Worm (Caenorhabditis elegans) whole organism, early embryonic: ENCODE measurements around the gene adm-4.

Source experiments
- B0310.2 ChIP-seq: sonication (generic microtip); optimal IDR thresholded peaks from 2 replicates; lab custom pipeline; 2016; ENCODE audit warnings: mild to moderate bottlenecking, missing genetic modification characterization, missing compliant biosample characterization
- F13C5.2 ChIP-seq: sonication (generic microtip); optimal IDR thresholded peaks from 2 replicates; lab custom pipeline; 2017; ENCODE audit warnings: mild to moderate bottlenecking, missing genetic modification characterization, inconsistent platforms, missing compliant biosample characterization
- aly-1 ChIP-seq: sonication (generic microtip); optimal IDR thresholded peaks from 2 replicates; lab custom pipeline; 2016; ENCODE audit warnings: missing genetic modification characterization, missing compliant biosample characterization
- ama-1 ChIP-seq: fragments of 150-350 bp; optimal IDR thresholded peaks from 2 replicates; lab custom pipeline; 2014
- ceh-13 ChIP-seq: fragments of 200-800 bp; sonication (Bioruptor generic); optimal IDR thresholded peaks from 2 replicates; lab custom pipeline; 2018; ENCODE audit warnings: mild to moderate bottlenecking, missing genetic modification characterization, missing compliant biosample characterization
- ceh-36 ChIP-seq: sonication (generic microtip); optimal IDR thresholded peaks from 2 replicates; lab custom pipeline; 2016; ENCODE audit warnings: missing genetic modification characterization, inconsistent platforms, missing compliant biosample characterization
- ets-7 ChIP-seq: sonication (generic microtip); optimal IDR thresholded peaks from 2 replicates; lab custom pipeline; 2016; ENCODE audit warnings: missing genotype, missing genetic modification characterization, missing compliant biosample characterization
- flt-1 ChIP-seq: fragments of 200-800 bp; sonication (Bioruptor generic); IDR thresholded peaks from 2 replicates; pipeline ENCODE4 v1.3.6; 2022; ENCODE audit warnings: missing genetic modification characterization, missing compliant biosample characterization
- hmbx-1 ChIP-seq: sonication (generic microtip); optimal IDR thresholded peaks from 2 replicates; lab custom pipeline; 2016; ENCODE audit warnings: mild to moderate bottlenecking, missing genetic modification characterization, missing compliant biosample characterization
- hmg-4 ChIP-seq: fragments of 200-800 bp; sonication (Bioruptor generic); optimal IDR thresholded peaks from 2 replicates; lab custom pipeline; 2018; ENCODE audit warnings: mild to moderate bottlenecking, missing genetic modification characterization, missing compliant biosample characterization
- hnd-1 ChIP-seq: sonication (generic microtip); optimal IDR thresholded peaks from 2 replicates; lab custom pipeline; 2016; ENCODE audit warnings: missing genetic modification characterization, missing compliant biosample characterization
- pes-1 ChIP-seq: fragments of 200-800 bp; sonication (Bioruptor generic); IDR thresholded peaks from 2 replicates; pipeline ENCODE4 v1.3.6; 2022; ENCODE audit warnings: missing genetic modification reagents, missing genetic modification characterization, missing compliant biosample characterization
- scrt-1 ChIP-seq: fragments of 200-800 bp; sonication (Bioruptor generic); IDR thresholded peaks from 2 replicates; pipeline ENCODE4 v1.3.6; 2022; ENCODE audit warnings: missing genetic modification characterization, missing compliant biosample characterization
- sea-1 ChIP-seq: fragments of 200-800 bp; sonication (Bioruptor generic); conservative IDR thresholded peaks from 2 replicates; pipeline ENCODE4 v1.3.6; 2022; ENCODE audit warnings: missing genetic modification characterization, missing compliant biosample characterization
- tbx-11 ChIP-seq: fragments of 200-800 bp; sonication (Bioruptor generic); IDR thresholded peaks from 2 replicates; pipeline ENCODE4 v1.3.6; 2022; ENCODE audit warnings: missing genetic modification characterization, missing compliant biosample characterization
- tbx-37 ChIP-seq: fragments of 200-800 bp; sonication (Bioruptor generic); conservative IDR thresholded peaks from 2 replicates; pipeline ENCODE4 v1.3.6; 2022; ENCODE audit warnings: missing genetic modification reagents, missing genetic modification characterization, missing compliant biosample characterization
- tra-4 ChIP-seq: sonication (generic microtip); optimal IDR thresholded peaks from 2 replicates; lab custom pipeline; 2017; ENCODE audit warnings: missing genetic modification characterization, missing compliant biosample characterization

adm-4 gene

DNA sequence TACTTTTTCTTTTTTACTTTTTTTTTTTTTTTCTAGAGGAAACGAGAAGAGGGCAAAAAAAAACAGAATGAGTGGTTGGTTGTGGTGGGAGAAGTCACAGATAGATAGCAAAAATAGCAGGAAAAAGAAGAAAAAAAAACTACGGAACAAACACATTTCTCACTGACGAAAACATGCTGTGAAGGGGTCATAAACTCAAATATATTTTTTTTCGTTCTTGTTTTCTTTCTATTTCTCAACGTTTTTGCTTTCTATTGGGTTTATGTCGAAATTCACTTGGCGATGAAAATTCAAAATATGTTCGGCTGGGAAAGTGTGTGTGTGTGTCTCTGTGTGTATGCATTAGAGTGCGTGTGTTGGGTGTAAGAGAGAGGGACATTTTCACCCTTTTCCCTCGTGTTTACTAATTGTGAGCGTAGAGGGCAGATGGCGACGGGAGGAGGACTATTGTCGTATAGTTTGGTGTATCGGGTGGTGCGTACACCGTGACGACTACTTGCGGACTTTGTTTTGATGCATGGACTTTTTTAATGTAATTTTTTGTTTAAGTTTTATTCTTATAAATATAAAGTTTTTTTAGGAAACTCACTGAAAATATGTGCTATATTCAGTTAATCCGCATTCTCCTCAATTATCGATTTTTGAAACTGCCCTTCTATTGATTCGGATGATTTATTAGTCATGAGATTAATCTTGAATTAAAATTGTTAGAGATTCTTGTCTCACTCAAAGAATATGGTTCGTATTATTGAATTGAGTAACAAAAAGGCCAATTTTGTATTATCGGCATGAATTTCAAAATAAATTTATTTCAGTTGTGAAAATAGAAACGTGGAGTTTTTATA lies 11.5 kb upstream of the adm-4 start:
- TF ChIP-seq F13C5.2: peak; percentile 70
- TF ChIP-seq ets-7 (tag; lab: Kevin White, UChicago): no peak
- 0 out of 2 replicates have a peak, but pooled peaks have one; percentile 28 for TF ChIP-seq sea-1 (GFP tag; lab: Robert Waterston, UW)

DNA sequence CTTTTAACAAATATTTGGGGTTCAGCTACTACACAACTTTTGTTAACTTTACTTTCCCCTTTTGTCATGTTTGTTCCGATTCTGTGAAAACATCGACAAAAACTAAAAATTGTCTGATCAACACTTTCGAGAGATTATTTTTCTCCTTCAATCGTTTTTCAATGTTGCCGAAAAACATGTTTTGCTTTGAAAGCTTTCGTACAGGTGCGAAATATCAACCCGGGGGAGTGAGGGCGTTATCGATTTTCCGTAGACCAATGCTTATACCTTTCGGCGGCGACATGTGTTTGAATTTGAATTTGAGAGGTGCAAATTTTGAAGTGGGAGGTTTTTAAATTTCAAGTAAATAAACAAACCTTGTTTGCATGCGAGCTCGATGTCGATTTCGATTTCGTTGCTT lies 10.3 kb upstream of the adm-4 start:
- TF ChIP-seq tbx-37 (GFP tag; lab: Robert Waterston, UW) (no peak), flt-1 (GFP tag; lab: Robert Waterston, UW) (no peak), pes-1 (GFP tag; lab: Robert Waterston, UW) (no peak), aly-1 (tag; lab: Kevin White, UChicago) (no peak), hnd-1 (tag; lab: Kevin White, UChicago) (no peak), ceh-13 (GFP tag; lab: Kevin White, UChicago) (no peak), ama-1 (lab: Kevin White, UChicago) (no peak), ets-7 (tag; lab: Kevin White, UChicago) (no peak), scrt-1 (GFP tag; lab: Robert Waterston, UW) (no peak), hmbx-1 (tag; lab: Kevin White, UChicago) (no peak), F13C5.2 (no peak), B0310.2 (no peak), tbx-11 (GFP tag; lab: Robert Waterston, UW) (no peak), sea-1 (GFP tag; lab: Robert Waterston, UW) (no peak), hmg-4 (GFP tag; lab: Kevin White, UChicago) (no peak), tra-4 (tag; lab: Kevin White, UChicago) (no peak), ceh-36 (tag; lab: Kevin White, UChicago) (no peak)

DNA sequence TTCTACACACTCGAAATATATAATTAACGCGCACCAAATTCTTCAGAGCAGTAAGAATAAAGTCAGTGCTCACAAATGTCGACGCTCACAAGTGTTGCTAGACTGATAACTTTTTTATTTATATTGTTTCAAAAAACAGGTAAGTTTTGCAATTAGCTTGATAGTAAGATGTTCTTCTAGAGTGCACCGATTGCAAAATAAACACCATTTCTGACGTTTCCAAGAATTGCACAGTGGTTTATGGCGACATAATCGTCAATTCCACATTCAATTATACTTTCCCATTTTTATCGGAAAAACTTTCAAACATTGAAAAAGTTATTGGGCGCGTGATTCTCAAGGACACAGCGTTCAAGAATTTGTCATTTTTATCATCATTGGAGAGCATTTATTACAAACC lies 2.3 kb upstream of the adm-4 start:
- no peak for TF ChIP-seq tra-4 (tag; lab: Kevin White, UChicago)
- no peak for TF ChIP-seq tbx-37 (GFP tag; lab: Robert Waterston, UW)
- no peak for TF ChIP-seq hnd-1 (tag; lab: Kevin White, UChicago)
- TF ChIP-seq hmg-4 (GFP tag; lab: Kevin White, UChicago): no peak
- no peak for TF ChIP-seq aly-1 (tag; lab: Kevin White, UChicago)
- no peak for TF ChIP-seq sea-1 (GFP tag; lab: Robert Waterston, UW)
- no peak for TF ChIP-seq ceh-13 (GFP tag; lab: Kevin White, UChicago)
- no peak for TF ChIP-seq ceh-36 (tag; lab: Kevin White, UChicago)
- no peak for TF ChIP-seq pes-1 (GFP tag; lab: Robert Waterston, UW)
- TF ChIP-seq flt-1 (GFP tag; lab: Robert Waterston, UW): no peak
- no peak for TF ChIP-seq ama-1 (lab: Kevin White, UChicago)
- TF ChIP-seq hmbx-1 (tag; lab: Kevin White, UChicago): no peak

DNA sequence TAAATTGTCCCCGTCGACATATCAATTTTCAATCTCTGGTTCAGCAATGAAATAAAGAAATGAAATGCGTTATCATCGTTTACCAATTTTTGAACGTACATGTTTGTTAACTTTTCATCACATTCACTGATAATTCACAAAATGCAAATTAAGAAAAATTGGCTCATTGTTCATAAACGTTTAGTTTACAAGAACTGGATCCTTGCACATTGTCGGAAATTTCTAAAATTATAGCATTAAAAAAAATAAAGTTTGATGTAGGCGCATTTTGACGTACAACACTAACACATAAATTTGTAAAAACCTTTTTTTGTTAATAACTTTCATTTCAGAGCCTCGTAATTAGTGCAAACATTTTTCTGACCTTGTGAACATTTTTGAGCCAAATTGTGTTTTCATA lies 1.6 kb upstream of the adm-4 start, which contains the start of gene gpx-7:
Gene gpx-7, minus strand, starts transcription at position 101 of the 400 bp plus-strand sequence.
- TF ChIP-seq ama-1 (lab: Kevin White, UChicago) (no peak), tbx-11 (GFP tag; lab: Robert Waterston, UW) (no peak), pes-1 (GFP tag; lab: Robert Waterston, UW) (no peak), sea-1 (GFP tag; lab: Robert Waterston, UW) (no peak), tbx-37 (GFP tag; lab: Robert Waterston, UW) (no peak), scrt-1 (GFP tag; lab: Robert Waterston, UW) (no peak), flt-1 (GFP tag; lab: Robert Waterston, UW) (no peak), ets-7 (tag; lab: Kevin White, UChicago) (no peak), ceh-36 (tag; lab: Kevin White, UChicago) (no peak), hmbx-1 (tag; lab: Kevin White, UChicago) (no peak), tra-4 (tag; lab: Kevin White, UChicago) (no peak), B0310.2 (no peak), hmg-4 (GFP tag; lab: Kevin White, UChicago) (no peak), hnd-1 (tag; lab: Kevin White, UChicago) (no peak), F13C5.2 (no peak), ceh-13 (GFP tag; lab: Kevin White, UChicago) (no peak), aly-1 (tag; lab: Kevin White, UChicago) (no peak)

DNA sequence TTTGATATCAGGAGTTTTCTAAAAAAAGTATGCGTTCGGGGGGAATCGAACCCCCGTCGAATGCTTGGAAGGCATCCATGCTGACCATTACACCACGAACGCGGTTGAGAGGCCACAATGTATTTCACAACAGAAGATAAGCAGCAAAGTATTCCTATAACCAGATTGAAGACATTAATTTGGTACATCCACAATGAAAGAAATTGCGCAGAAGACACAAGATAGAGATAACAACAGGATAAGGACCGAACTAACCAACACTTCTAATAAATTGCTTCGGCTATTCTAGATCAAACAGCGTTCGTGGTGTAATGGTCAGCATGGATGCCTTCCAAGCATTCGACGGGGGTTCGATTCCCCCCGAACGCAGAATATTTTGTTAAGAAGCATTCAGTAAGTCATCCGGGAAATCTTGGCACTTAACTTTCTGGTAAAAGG lies 3.8 kb downstream of the adm-4 start:
- TF ChIP-seq hnd-1 (tag; lab: Kevin White, UChicago) (peak; percentile 34), hmg-4 (GFP tag; lab: Kevin White, UChicago) (no peak), flt-1 (GFP tag; lab: Robert Waterston, UW) (0 out of 2 replicates have a peak, but pooled peaks have one; percentile 21), tbx-11 (GFP tag; lab: Robert Waterston, UW) (0 out of 2 replicates have a peak, but pooled peaks have one; percentile 63), ceh-13 (GFP tag; lab: Kevin White, UChicago) (peak; percentile 35), tra-4 (tag; lab: Kevin White, UChicago) (no peak), scrt-1 (GFP tag; lab: Robert Waterston, UW) (peak; percentile 66; the same call in 1 of the 2 replicates), ceh-36 (tag; lab: Kevin White, UChicago) (peak; percentile 32)

DNA sequence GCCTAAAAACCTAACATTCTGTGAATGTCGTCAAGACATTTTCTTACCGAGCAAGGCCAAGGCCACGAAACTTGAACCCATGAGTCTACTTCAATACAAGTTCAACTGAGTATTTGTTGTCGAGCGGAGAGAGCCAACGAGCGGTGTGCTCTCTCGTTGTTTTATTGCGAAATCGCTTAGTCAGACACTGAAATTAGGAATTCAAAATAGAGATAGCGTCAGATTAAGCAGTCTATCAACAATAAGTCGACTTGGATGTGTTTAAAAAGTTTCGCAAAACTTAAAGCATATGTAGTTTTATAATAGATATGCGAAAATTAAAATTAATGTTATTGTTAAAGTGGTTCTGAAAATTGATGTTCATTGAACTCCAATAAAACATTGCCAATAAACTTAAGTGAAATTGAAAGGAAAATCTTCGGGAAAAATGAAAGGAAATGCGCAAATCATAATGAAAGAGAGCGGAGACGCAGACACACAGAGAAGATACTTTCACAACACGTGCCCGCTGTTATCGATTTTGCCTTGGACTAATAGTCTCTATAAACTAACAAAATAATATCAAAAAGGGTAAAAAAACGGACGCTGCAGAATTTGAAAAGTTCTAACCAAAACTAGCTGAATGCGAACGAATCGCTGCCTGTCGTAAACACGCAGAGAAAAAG lies 4.6 kb downstream of the adm-4 start, which contains the start of gene ZK154.6:
Gene ZK154.6, minus strand, starts transcription at position 187 of the 665 bp plus-strand sequence.
- no peak for TF ChIP-seq B0310.2
- no peak for TF ChIP-seq tbx-37 (GFP tag; lab: Robert Waterston, UW)
- no peak for TF ChIP-seq tbx-11 (GFP tag; lab: Robert Waterston, UW)
- no peak for TF ChIP-seq sea-1 (GFP tag; lab: Robert Waterston, UW)
- TF ChIP-seq pes-1 (GFP tag; lab: Robert Waterston, UW): no peak
- TF ChIP-seq ceh-36 (tag; lab: Kevin White, UChicago): no peak
- no peak for TF ChIP-seq hnd-1 (tag; lab: Kevin White, UChicago)
- no peak for TF ChIP-seq hmbx-1 (tag; lab: Kevin White, UChicago)
